Fruit fly (Drosophila melanogaster): ENCODE data around the gene CG13950.

dm6 chr2L:855052-855547 lies 4.9 kb upstream of the CG13950 start, which contains the start of gene CG13949:
- no peak for TF ChIP-seq Usf (GFP tag; optimal IDR thresholded peaks at IDR 0.05)
- no peak for TF ChIP-seq sens-2 (GFP tag; IDR thresholded peaks at IDR 0.05)
- no peak for TF ChIP-seq danr (GFP tag; IDR thresholded peaks at IDR 0.05)
- TF ChIP-seq bsh (GFP tag; optimal IDR thresholded peaks at IDR 0.05): peak in 1 of 2 experiments; percentile 58
- no peak for TF ChIP-seq CG10431 (GFP tag; optimal IDR thresholded peaks at IDR 0.05)
- TF ChIP-seq sqz (GFP tag; optimal IDR thresholded peaks at IDR 0.05): no peak
- TF ChIP-seq CG3726 (GFP tag; IDR thresholded peaks at IDR 0.05): no peak

All from whole organism, embryonic.